Worm (Caenorhabditis elegans) whole organism, L1 larva: ENCODE data around the gene fah-1.

Experiments used
- F16B12.6 ChIP-seq: fragments of 150-350 bp; optimal IDR thresholded peaks from 2 replicates; lab custom pipeline; 2014; ENCODE audit warnings: missing biosample characterization, missing genetic modification characterization
- efl-1 ChIP-seq, 4 experiments: fragments of 150-350 bp; optimal IDR thresholded peaks in 3 of 4; peaks in 1 of 4; 1 replicate in 1 of 4; 2 replicates in 3 of 4; lab custom pipeline; 2014; ENCODE audit warnings: missing biosample characterization in 2 of 4, missing genetic modification characterization in 2 of 4, missing genetic modification reagents in 2 of 4
- egl-13 ChIP-seq: sonication (generic microtip); optimal IDR thresholded peaks from 2 replicates; lab custom pipeline; 2016; ENCODE audit warnings: missing genotype, missing genetic modification reagents, missing genetic modification characterization, missing compliant biosample characterization
- ets-5 ChIP-seq: fragments of 200-800 bp; sonication (Bioruptor generic); IDR thresholded peaks from 2 replicates; pipeline ENCODE4 v1.3.6; 2022; ENCODE audit warnings: missing genetic modification characterization, missing compliant biosample characterization
- fkh-10 ChIP-seq: sonication (generic microtip); optimal IDR thresholded peaks from 2 replicates; lab custom pipeline; 2017; ENCODE audit warnings: missing biosample characterization, missing genetic modification reagents, missing genetic modification characterization
- fos-1 ChIP-seq: fragments of 150-350 bp; optimal IDR thresholded peaks from 2 replicates; lab custom pipeline; 2014; ENCODE audit warnings: missing biosample characterization, missing genetic modification characterization
- lin-13 ChIP-seq: fragments of 150-350 bp; optimal IDR thresholded peaks from 2 replicates; lab custom pipeline; 2014; ENCODE audit warnings: missing biosample characterization, missing genetic modification reagents, missing genetic modification characterization
- lin-14 ChIP-seq: fragments of 200-800 bp; sonication (Bioruptor generic); optimal IDR thresholded peaks from 2 replicates; lab custom pipeline; 2018; ENCODE audit warnings: mild to moderate bottlenecking, missing genetic modification characterization, moderate library complexity, missing compliant biosample characterization
- lin-39 ChIP-seq: fragments of 150-350 bp; optimal IDR thresholded peaks from 2 replicates; lab custom pipeline; 2014; ENCODE audit warnings: missing biosample characterization, missing genetic modification reagents, missing genetic modification characterization
- nhr-11 ChIP-seq: fragments of 150-350 bp; optimal IDR thresholded peaks from 2 replicates; lab custom pipeline; 2014; ENCODE audit warnings: missing biosample characterization, missing genetic modification characterization
- nhr-47 ChIP-seq: sonication (generic microtip); optimal IDR thresholded peaks from 2 replicates; lab custom pipeline; 2016; ENCODE audit warnings: mild to moderate bottlenecking, missing genetic modification characterization, moderate library complexity, missing compliant biosample characterization
- nhr-71 ChIP-seq: sonication (generic microtip); optimal IDR thresholded peaks from 2 replicates; lab custom pipeline; 2016; ENCODE audit warnings: mild to moderate bottlenecking, missing genetic modification characterization, moderate library complexity, missing compliant biosample characterization
- nhr-77 ChIP-seq: fragments of 150-350 bp; optimal IDR thresholded peaks from 2 replicates; lab custom pipeline; 2014; ENCODE audit warnings: missing biosample characterization, missing genetic modification characterization
- nhr-85 ChIP-seq: sonication (generic microtip); peaks from one replicate; lab custom pipeline; 2016; ENCODE audit warnings: missing genetic modification characterization, inconsistent platforms, missing compliant biosample characterization
- nhr-90 ChIP-seq: sonication (generic microtip); optimal IDR thresholded peaks from 2 replicates; lab custom pipeline; 2016; ENCODE audit warnings: mild to moderate bottlenecking, missing genetic modification characterization, missing compliant biosample characterization; ENCODE audit not compliant: poor library complexity
- pax-3 ChIP-seq: fragments of 200-800 bp; sonication (Bioruptor generic); optimal IDR thresholded peaks from 2 replicates; lab custom pipeline; 2018; ENCODE audit warnings: mild to moderate bottlenecking, missing genetic modification characterization, moderate library complexity, missing compliant biosample characterization
- rnt-1 ChIP-seq: sonication (generic microtip); optimal IDR thresholded peaks from 2 replicates; lab custom pipeline; 2016; ENCODE audit warnings: mild to moderate bottlenecking, missing genetic modification characterization, moderate library complexity, missing compliant biosample characterization
- unc-98 ChIP-seq: fragments of 200-800 bp; sonication (Bioruptor generic); IDR thresholded peaks from 2 replicates; pipeline ENCODE4 v1.3.6; 2022; ENCODE audit warnings: missing genetic modification characterization, missing compliant biosample characterization

Gene fah-1

ce11 chrX:6403122-6403521 lies 45.6 kb downstream of the fah-1 start, which contains the start of gene glt-4:
Gene glt-4, plus strand, starts transcription at chrX:6403422.
- TF ChIP-seq nhr-47 (tag; lab: Kevin White, UChicago) (no peak), egl-13 (no peak), lin-14 (GFP tag; lab: Kevin White, UChicago) (no peak), F16B12.6 (tag; lab: Kevin White, UChicago) (no peak), lin-13 (no peak), lin-39 (no peak), nhr-11 (tag; lab: Kevin White, UChicago) (no peak), fkh-10 (GFP tag; lab: Kevin White, UChicago) (no peak), fos-1 (tag; lab: Kevin White, UChicago) (no peak), unc-98 (GFP tag; lab: Robert Waterston, UW) (no peak), nhr-85 (tag; lab: Kevin White, UChicago) (no peak), nhr-77 (no peak), ets-5 (GFP tag; lab: Robert Waterston, UW) (no peak), nhr-90 (tag; lab: Kevin White, UChicago) (no peak)
- TF ChIP-seq, all 84 proteins: peak for 0

ce11 chrX:6399450-6399849 lies 49.3 kb downstream of the fah-1 start:
- TF ChIP-seq lin-14 (GFP tag; lab: Kevin White, UChicago) (peak; percentile 49), efl-1 (optimal IDR thresholded peaks at IDR 0.05; lab: Kevin White, UChicago) (no peak), efl-1 (GFP tag; optimal IDR thresholded peaks at IDR 0.05 in 1 of 2; lab: Kevin White, UChicago) (no peak), rnt-1 (tag; lab: Kevin White, UChicago) (peak; percentile 57), pax-3 (tag; lab: Kevin White, UChicago) (no peak), nhr-71 (tag; lab: Kevin White, UChicago) (peak; percentile 17)
